Fruit fly (Drosophila melanogaster): ENCODE results near the gene RpL30.

Gene RpL30

DNA sequence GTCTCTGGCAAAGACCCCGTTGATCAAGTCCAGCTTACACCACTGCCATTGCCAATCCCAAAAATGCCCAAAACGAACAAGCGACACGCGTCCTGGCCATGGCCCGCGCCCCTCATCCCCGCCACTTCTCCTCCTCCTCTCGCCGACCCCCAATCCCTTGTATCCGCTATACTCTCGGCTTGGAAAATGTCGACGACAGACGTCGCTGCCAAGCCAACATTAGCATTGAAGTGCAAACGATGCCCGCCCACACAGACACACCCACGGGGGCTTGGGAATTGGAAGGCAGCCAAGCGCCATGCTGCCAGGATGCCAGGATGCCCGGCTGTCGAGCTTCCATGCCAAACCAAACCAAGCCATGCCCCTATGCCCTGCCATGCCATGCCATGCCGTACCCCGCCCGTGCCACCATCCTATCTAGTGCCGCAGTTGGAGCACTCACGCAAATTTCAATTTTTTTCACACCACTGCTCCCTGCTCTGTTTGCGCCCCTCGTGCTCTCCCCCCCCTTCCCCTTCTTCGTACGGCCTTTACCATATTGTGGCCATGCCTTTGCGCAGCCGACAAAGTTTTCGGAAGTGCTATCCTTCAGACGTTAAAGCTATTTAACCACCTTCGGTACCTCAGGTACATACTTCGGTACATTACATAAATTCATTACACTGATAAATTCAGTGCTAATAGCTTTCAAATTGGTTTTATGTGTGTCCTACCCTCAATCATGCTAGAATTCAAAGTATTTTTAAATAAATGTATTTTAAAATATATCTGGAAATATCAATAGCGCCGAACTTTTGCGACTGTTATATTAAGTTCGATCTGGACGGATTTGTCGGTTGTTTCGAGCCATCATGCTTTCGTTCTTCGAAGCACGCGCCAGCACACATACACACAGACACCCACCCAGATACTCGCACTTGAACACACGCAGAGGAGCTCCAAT lies 12.4 kb upstream of the RpL30 start (continued):
- TF ChIP-seq sc (optimal IDR thresholded peaks at IDR 0.05) (no peak), sc (GFP tag; optimal IDR thresholded peaks at IDR 0.05) (peak; percentile 80), Max (GFP tag; optimal IDR thresholded peaks at IDR 0.05) (peak; percentile 60), knrl (GFP tag; IDR thresholded peaks at IDR 0.05; ENCODE audit: partially characterized antibody) (no peak), CG31388 (GFP tag; optimal IDR thresholded peaks at IDR 0.05) (no peak), eyg (GFP tag; optimal IDR thresholded peaks at IDR 0.05) (no peak), CG33557 (GFP tag; optimal IDR thresholded peaks at IDR 0.05) (peak; percentile 37), en (GFP tag; optimal IDR thresholded peaks at IDR 0.05) (no peak), H15 (GFP tag; IDR thresholded peaks at IDR 0.05) (peak; percentile 17; the same call in 1 of the 3 replicates), btn (GFP tag; optimal IDR thresholded peaks at IDR 0.05) (no peak), fd3F (GFP tag; optimal IDR thresholded peaks at IDR 0.05) (peak; percentile 80), wor (GFP tag; IDR thresholded peaks at IDR 0.05) (peak; percentile 69), CG12155 (GFP tag; optimal IDR thresholded peaks at IDR 0.05) (peak; percentile 59), CG7839 (tag; optimal IDR thresholded peaks at IDR 0.05) (peak; percentile 85), ems (GFP tag; optimal IDR thresholded peaks at IDR 0.05) (peak; percentile 43), unc-4 (GFP tag; IDR thresholded peaks at IDR 0.05; ENCODE audit: partially characterized antibody) (no peak), NC2α (GFP tag; optimal IDR thresholded peaks at IDR 0.05) (no peak), klu (GFP tag; IDR thresholded peaks at IDR 0.05) (peak; percentile 66; the same call in 1 of the 2 replicates), ash1 (GFP tag; optimal IDR thresholded peaks at IDR 0.05) (no peak), CHES-1-like (GFP tag; optimal IDR thresholded peaks at IDR 0.05) (peak; percentile 35), zfh2 (GFP tag; optimal IDR thresholded peaks at IDR 0.05) (peak; percentile 38), Hr3 (GFP tag; optimal IDR thresholded peaks at IDR 0.05) (peak; percentile 68), CG9609 (GFP tag; optimal IDR thresholded peaks at IDR 0.05) (no peak), NfI (GFP tag; optimal IDR thresholded peaks at IDR 0.05) (peak; percentile 83), CG11560 (tag; IDR thresholded peaks at IDR 0.05) (0 out of 3 replicates have a peak, but pooled peaks have one; percentile 12), z (GFP tag; IDR thresholded peaks at IDR 0.05) (no peak), tup (GFP tag; optimal IDR thresholded peaks at IDR 0.05) (no peak), Dad (GFP tag; optimal IDR thresholded peaks at IDR 0.05) (no peak), CG7963 (GFP tag; IDR thresholded peaks at IDR 0.05; ENCODE audit: partially characterized antibody) (no peak), CG4707 (GFP tag; optimal IDR thresholded peaks at IDR 0.05) (peak; percentile 24), CG4820 (GFP tag; optimal IDR thresholded peaks at IDR 0.05) (peak; percentile 61), sima (GFP tag; optimal IDR thresholded peaks at IDR 0.05) (no peak), grn (GFP tag; optimal IDR thresholded peaks at IDR 0.05) (no peak), cad (GFP tag; optimal IDR thresholded peaks at IDR 0.05) (no peak), croc (GFP tag; conservative IDR thresholded peaks at IDR 0.05) (peak; percentile 59; the same call in 2 of the 3 replicates), ind (GFP tag; optimal IDR thresholded peaks at IDR 0.05) (peak; percentile 57), Bdp1 (GFP tag; optimal IDR thresholded peaks at IDR 0.05) (peak; percentile 35), HLH54F (GFP tag; optimal IDR thresholded peaks at IDR 0.05) (peak; percentile 51), CG10654 (GFP tag; optimal IDR thresholded peaks at IDR 0.05) (peak; percentile 39), CG15696 (tag; optimal IDR thresholded peaks at IDR 0.05) (peak; percentile 8), gro (GFP tag; optimal IDR thresholded peaks at IDR 0.05) (no peak), CG8089 (GFP tag; optimal IDR thresholded peaks at IDR 0.05) (peak; percentile 13), Sox100B (GFP tag; optimal IDR thresholded peaks at IDR 0.05) (peak; percentile 86), Doc2 (GFP tag; IDR thresholded peaks at IDR 0.05) (no peak), CG11247 (GFP tag; IDR thresholded peaks at IDR 0.05) (peak; percentile 66), CG7271 (tag; optimal IDR thresholded peaks at IDR 0.05) (no peak), zfh1 (GFP tag; IDR thresholded peaks at IDR 0.05) (peak; percentile 88), sr (GFP tag; IDR thresholded peaks at IDR 0.05) (no peak), CG11085 (GFP tag; IDR thresholded peaks at IDR 0.05) (0 out of 2 replicates have a peak, but pooled peaks have one; percentile 25), CG3407 (GFP tag; optimal IDR thresholded peaks at IDR 0.05) (peak; percentile 58)

All from whole organism, embryonic.